Fruit fly (Drosophila melanogaster): Measurements from ENCODE around the gene mRpS26.

DNA sequence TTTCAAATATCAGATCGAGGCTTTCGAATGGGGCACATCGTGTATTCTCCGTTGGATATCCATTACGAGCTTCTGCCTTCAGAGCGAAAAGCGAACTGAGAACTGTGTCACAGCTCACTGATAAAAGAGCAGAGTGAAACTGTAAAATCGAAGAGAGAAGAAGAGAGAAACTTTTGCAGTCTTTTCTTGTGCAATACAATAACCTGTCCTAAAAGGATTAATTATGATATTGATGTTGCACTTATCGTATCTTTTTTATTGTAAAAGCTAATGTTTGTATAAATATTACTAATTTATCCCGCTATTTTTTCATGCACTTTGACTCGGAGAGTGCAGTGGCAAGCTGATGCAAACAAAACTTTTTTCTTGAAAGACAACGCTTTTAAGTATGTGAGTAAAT, 31.4 kb upstream of the mRpS26 start:
- TF ChIP-seq CG32121 (GFP tag; IDR thresholded peaks at IDR 0.05) = no peak
- TF ChIP-seq CG13204 (GFP tag; optimal IDR thresholded peaks at IDR 0.05) = no peak
- TF ChIP-seq EcR (GFP tag; optimal IDR thresholded peaks at IDR 0.05) = peak; percentile 76
